Worm (Caenorhabditis elegans) whole organism, late embryonic: ENCODE results near the gene R102.11.

Source experiments
- ama-1 ChIP-seq: fragments of 150-350 bp; optimal IDR thresholded peaks from 2 replicates; lab custom pipeline; 2014
- ceh-19 ChIP-seq: fragments of 200-800 bp; sonication (Bioruptor generic); optimal IDR thresholded peaks from 2 replicates; lab custom pipeline; 2018; ENCODE audit warnings: mild to moderate bottlenecking, missing genetic modification characterization, missing compliant biosample characterization
- ceh-9 ChIP-seq: sonication (generic microtip); optimal IDR thresholded peaks from 2 replicates; lab custom pipeline; 2016; ENCODE audit warnings: mild to moderate bottlenecking, missing genetic modification characterization, inconsistent platforms, missing compliant biosample characterization
- dve-1 ChIP-seq: sonication (generic microtip); optimal IDR thresholded peaks from 2 replicates; lab custom pipeline; 2017; ENCODE audit warnings: antibody characterized with exemption, mild to moderate bottlenecking, missing genetic modification characterization, missing compliant biosample characterization
- lim-6 ChIP-seq: sonication (generic microtip); optimal IDR thresholded peaks from 2 replicates; lab custom pipeline; 2016; ENCODE audit warnings: missing genetic modification characterization, missing compliant biosample characterization
- lin-11 ChIP-seq: fragments of 200-800 bp; sonication (Bioruptor generic); optimal IDR thresholded peaks from 2 replicates; lab custom pipeline; 2018; ENCODE audit warnings: mild to moderate bottlenecking, missing genetic modification characterization, missing compliant biosample characterization
- nfya-1 ChIP-seq: sonication (generic microtip); optimal IDR thresholded peaks from 2 replicates; lab custom pipeline; 2017; ENCODE audit warnings: missing genetic modification characterization, mild to moderate bottlenecking, missing compliant biosample characterization, antibody characterized with exemption, moderate library complexity
- pros-1 ChIP-seq: fragments of 150-350 bp; optimal IDR thresholded peaks from 2 replicates; lab custom pipeline; 2014; ENCODE audit warnings: missing biosample characterization, missing genetic modification reagents, missing genetic modification characterization
- sox-4 ChIP-seq: sonication (generic microtip); optimal IDR thresholded peaks from 2 replicates; lab custom pipeline; 2017; ENCODE audit warnings: mild to moderate bottlenecking, missing genetic modification characterization, inconsistent platforms, missing compliant biosample characterization
- tbx-2 ChIP-seq: sonication (generic microtip); optimal IDR thresholded peaks from 2 replicates; lab custom pipeline; 2016; ENCODE audit warnings: missing genetic modification characterization, missing compliant biosample characterization

DNA sequence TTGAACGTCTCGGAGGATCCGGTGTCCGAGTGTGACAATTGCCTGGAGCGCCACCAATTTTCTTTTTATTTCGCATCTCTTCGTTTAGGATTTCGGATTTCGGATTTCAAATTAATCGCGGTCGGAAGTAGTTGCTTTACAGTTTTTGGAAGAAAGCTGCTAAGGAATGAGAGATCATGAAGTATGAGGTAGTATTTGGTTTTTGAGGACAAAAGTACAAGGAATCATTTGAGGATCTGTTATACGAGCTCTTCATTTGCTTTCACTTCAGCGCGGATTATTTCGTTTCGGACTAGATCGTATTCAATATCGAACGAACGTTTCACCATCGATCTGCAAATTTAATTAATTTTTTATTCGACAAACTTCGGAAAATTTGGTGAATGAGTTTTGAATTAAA, at the start of gene R102.11:
- TF ChIP-seq ceh-9 (tag; lab: Kevin White, UChicago) = no peak
- TF ChIP-seq pros-1 (tag; lab: Kevin White, UChicago) = no peak
- no peak for TF ChIP-seq tbx-2 (tag; lab: Kevin White, UChicago)
- TF ChIP-seq nfya-1 (tag; lab: Kevin White, UChicago) = no peak
- no peak for TF ChIP-seq lin-11 (tag; lab: Kevin White, UChicago)
- no peak for TF ChIP-seq lim-6 (tag; lab: Kevin White, UChicago)
- no peak for TF ChIP-seq dve-1 (tag; lab: Kevin White, UChicago)
- no peak for TF ChIP-seq sox-4 (tag; lab: Kevin White, UChicago)
- no peak for TF ChIP-seq ceh-19 (GFP tag; lab: Kevin White, UChicago)
- TF ChIP-seq ama-1 (lab: Kevin White, UChicago) = no peak
